Fruit fly (Drosophila melanogaster): ENCODE data around the gene Gk1.

dm6 chr3L:248226-248758, 42.6 kb upstream of the Gk1 start:
- TF ChIP-seq CTCF (optimal IDR thresholded peaks at IDR 0.05) = peak in 1 of 2 experiments; percentile 18
- TF ChIP-seq CG8478 (optimal IDR thresholded peaks at IDR 0.05) = no peak

Data from S2 (cell line).